Fruit fly (Drosophila melanogaster): ENCODE data around the gene p38c.
A peak's percentile ranks its signal among the peaks of the same experiment; 100 is the strongest.

p38c gene

DNA sequence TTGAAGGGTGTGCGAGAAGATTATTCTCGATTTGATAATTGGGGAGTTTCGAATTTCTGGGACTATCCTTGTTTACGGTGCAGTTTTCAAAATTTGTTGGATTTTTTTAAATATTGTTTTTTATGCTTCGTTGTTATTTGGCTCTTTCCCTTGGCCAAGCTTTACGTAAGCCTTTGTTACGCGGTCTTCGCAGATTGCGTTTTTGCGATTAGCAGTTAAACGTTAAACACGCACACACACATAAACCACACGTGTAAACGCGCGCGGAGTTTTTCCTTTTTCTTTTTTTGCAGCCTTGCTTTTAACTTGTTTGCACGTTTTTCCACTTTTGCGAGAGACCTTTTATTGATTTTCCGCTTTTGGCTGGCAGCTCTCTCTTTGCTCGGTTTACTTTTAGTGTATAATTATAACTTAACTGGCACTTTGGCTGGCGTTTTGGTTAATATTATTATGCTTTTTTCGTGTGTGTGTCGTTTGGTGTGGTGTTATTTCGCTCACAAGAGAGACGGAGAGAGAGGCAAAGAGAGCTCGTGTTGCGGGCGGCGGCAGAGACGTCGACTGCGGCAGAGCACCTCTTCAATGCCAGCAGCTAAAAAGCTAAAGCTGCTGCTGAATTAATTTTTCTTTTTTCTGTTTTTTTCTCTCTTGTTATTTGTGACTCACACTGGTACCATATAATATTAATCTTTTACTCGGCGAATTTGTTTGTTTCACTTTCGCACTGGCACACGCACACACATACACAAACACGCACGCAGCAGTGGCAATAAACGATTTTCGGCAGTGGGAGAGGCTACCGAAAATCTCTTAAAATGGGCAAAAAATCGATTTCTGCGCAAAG lies 45.3 kb downstream of the p38c start (continued):
- TF ChIP-seq ato (GFP tag; IDR thresholded peaks at IDR 0.05; ENCODE audit: partially characterized antibody) (no peak), hth (optimal IDR thresholded peaks at IDR 0.05) (no peak), zen (tag; optimal IDR thresholded peaks at IDR 0.05) (no peak), cg (GFP tag; optimal IDR thresholded peaks at IDR 0.05) (peak; percentile 65), CG14050 (GFP tag; IDR thresholded peaks at IDR 0.05) (no peak), CG8290 (GFP tag; optimal IDR thresholded peaks at IDR 0.05) (no peak), CG8290 (tag; optimal IDR thresholded peaks at IDR 0.05) (no peak), hbn (GFP tag; IDR thresholded peaks at IDR 0.05; ENCODE audit: partially characterized antibody) (no peak), ERR (GFP tag; optimal IDR thresholded peaks at IDR 0.05) (no peak), CG34376 (GFP tag; optimal IDR thresholded peaks at IDR 0.05) (peak; percentile 59), Dfd (GFP tag; optimal IDR thresholded peaks at IDR 0.05) (no peak), CG6813 (GFP tag; optimal IDR thresholded peaks at IDR 0.05) (no peak), Med (GFP tag) (peak; percentile 20), Poxn (GFP tag; IDR thresholded peaks at IDR 0.05) (no peak), Pdp1 (GFP tag; optimal IDR thresholded peaks at IDR 0.05) (peak in 1 of 2 experiments; percentile 52), maf-S (GFP tag; optimal IDR thresholded peaks at IDR 0.05) (no peak)

DNA sequence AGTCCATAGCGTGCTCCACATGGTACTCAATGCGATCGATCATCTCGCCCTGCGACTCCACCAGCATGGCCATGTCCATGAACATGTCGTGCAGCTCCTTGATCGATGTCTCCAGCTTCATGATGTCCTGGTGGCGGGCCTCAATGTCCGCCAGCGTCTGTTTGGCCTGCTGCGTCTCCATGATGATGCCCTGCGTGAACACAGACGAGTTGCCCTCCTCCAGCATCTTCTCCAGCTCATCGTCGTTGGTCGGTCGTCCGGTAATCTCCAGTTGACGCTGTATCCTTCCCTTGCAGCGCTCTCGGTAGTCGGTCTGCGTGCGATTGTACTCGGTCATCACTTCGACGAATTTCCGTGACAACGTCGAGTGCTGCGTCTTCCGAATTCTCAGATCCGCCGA lies 46.3 kb downstream of the p38c start:
- TF ChIP-seq Med (GFP tag) = peak; percentile 56
- 0 out of 3 replicates have a peak, but pooled peaks have one; percentile 5 for TF ChIP-seq zen2 (GFP tag; IDR thresholded peaks at IDR 0.05; ENCODE audit: partially characterized antibody)
- no peak for TF ChIP-seq Bgb (GFP tag; IDR thresholded peaks at IDR 0.05; ENCODE audit: partially characterized antibody)
- TF ChIP-seq Ets65A (GFP tag) = peak; percentile 84
- no peak for TF ChIP-seq CG10431 (GFP tag; optimal IDR thresholded peaks at IDR 0.05)
- no peak for TF ChIP-seq CG15479 (GFP tag; optimal IDR thresholded peaks at IDR 0.05)
- TF ChIP-seq CG10979 (tag; optimal IDR thresholded peaks at IDR 0.05) = no peak
- TF ChIP-seq CG7372 (GFP tag; IDR thresholded peaks at IDR 0.05) = no peak
- TF ChIP-seq lab (GFP tag; optimal IDR thresholded peaks at IDR 0.05) = no peak
- no peak for TF ChIP-seq Lhr (GFP tag; optimal IDR thresholded peaks at IDR 0.05)
- no peak for TF ChIP-seq chif (GFP tag; optimal IDR thresholded peaks at IDR 0.05)
- no peak for TF ChIP-seq Meics (GFP tag; optimal IDR thresholded peaks at IDR 0.05)
- TF ChIP-seq lilli (GFP tag; optimal IDR thresholded peaks at IDR 0.05) = no peak
- no peak for TF ChIP-seq Bdp1 (GFP tag; optimal IDR thresholded peaks at IDR 0.05)
- TF ChIP-seq inv (GFP tag; IDR thresholded peaks at IDR 0.05; ENCODE audit: partially characterized antibody) = no peak
- TF ChIP-seq Rfx (GFP tag; IDR thresholded peaks at IDR 0.05) = no peak
- no peak for TF ChIP-seq Dek (tag; optimal IDR thresholded peaks at IDR 0.05)
- no peak for TF ChIP-seq CG8478 (optimal IDR thresholded peaks at IDR 0.05)
- no peak for TF ChIP-seq crol (GFP tag; IDR thresholded peaks at IDR 0.05)
- TF ChIP-seq rib (GFP tag; IDR thresholded peaks at IDR 0.05) = no peak
- TF ChIP-seq caup (GFP tag; optimal IDR thresholded peaks at IDR 0.05; ENCODE audit: severe bottlenecking) = no peak
- no peak for TF ChIP-seq CG31441 (GFP tag; IDR thresholded peaks at IDR 0.05)
- no peak for TF ChIP-seq al (GFP tag; IDR thresholded peaks at IDR 0.05)
- TF ChIP-seq Gug (GFP tag; IDR thresholded peaks at IDR 0.05) = no peak
- TF ChIP-seq CG2120 (GFP tag; optimal IDR thresholded peaks at IDR 0.05) = no peak

All from whole organism, embryonic.